Worm (Caenorhabditis elegans): ENCODE data around the gene nuo-1.
A peak's percentile ranks its signal among the peaks of the same experiment; 100 is the strongest.

The nuo-1 gene

DNA sequence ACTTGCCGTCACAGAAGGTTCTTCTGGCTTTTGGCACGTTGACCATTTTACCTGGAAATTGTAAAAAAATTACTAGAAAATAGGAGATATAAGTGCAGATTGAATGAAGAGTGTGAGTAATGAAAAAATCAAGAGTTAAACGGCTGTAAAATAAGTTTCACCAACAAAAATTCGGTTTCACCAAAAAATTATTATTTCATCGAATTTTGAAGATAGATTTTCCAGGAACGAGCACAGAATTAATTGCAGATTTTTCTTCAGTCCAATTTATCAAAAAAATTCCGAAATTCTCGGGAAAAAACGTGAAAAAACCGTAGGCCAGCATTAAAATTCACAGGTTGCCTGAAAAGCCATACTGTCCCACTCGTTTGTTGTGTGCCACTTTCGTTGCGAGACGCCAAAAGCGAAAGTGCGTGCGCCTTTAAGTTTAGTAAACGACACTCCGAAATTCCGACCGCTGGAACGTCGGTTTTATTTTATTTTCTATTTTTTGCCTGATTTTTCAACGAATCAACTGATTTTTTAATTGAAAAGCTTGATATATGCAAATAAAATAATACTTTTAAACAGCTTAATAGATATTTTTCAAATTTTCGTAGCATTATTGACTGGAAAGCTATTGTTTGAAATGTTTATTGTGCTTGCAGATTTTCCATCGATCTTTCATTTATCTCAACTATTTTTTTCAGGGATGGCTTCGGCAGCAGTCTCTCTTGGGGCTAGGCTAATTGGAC, at the start of gene nuo-1, which contains the start of gene rpl-36.A:
Gene nuo-1 (plus strand): TSS at position 684 of the 734 bp plus-strand sequence.
Gene rpl-36.A (minus strand): TSS at position 51 of the 734 bp plus-strand sequence.
- TF ChIP-seq dao-5 (tag; optimal IDR thresholded peaks at IDR 0.05) (no peak), him-1 (tag; optimal IDR thresholded peaks at IDR 0.05) (peak; percentile 28), W03F9.2 (tag; optimal IDR thresholded peaks at IDR 0.05) (peak; percentile 87)

DNA sequence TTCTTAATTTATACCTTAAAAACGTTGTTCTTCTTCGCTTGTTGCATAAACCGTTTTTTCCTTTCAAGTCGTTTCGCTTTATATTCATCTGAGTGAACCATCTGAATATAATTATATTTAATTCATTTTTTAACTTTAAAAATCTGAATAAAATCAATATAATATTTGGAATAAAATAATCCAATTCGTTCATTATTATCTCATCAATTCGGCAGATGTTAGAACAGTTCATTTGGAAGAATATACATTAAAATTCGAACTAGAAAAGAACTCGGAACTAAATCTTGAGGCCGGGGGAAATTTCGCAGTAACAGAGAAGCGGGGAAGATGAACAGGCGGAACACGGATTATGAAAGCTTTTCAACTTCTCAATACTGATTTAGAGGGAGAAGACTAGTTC, 48.7 kb upstream of the nuo-1 start, which contains the start of gene F33A8.4:
Gene F33A8.4 (minus strand): TSS at position 101 of the 400 bp plus-strand sequence.
- TF ChIP-seq W03F9.2 (tag; optimal IDR thresholded peaks at IDR 0.05) (no peak), him-1 (tag; optimal IDR thresholded peaks at IDR 0.05) (no peak), dao-5 (tag; optimal IDR thresholded peaks at IDR 0.05) (no peak)

DNA sequence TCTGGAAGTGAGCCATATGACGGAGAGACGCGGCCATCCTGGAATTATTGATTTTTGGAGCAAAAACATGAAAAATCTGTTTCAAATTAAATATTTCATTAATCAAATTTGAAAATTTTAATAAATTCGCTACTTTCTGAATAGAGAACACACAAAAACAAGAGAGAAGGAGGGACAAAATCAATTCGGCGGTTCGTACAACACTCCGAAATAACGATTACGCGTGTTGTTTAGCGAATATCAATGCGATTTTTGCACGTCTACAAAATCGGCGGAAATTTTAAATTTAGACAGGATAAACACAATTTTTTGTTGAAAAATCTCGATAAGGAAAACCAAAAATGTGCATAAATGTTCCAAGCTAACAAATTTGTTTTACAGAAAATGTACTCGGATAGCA, 47.8 kb upstream of the nuo-1 start, which contains the start of the genes sdhd-1 and ilkp-1:
Gene sdhd-1 (minus strand): TSS at position 38 of the 400 bp plus-strand sequence.
Gene ilkp-1 (plus strand): TSS at position 380 of the 400 bp plus-strand sequence.
- no peak for TF ChIP-seq him-1 (tag; optimal IDR thresholded peaks at IDR 0.05)
- TF ChIP-seq dao-5 (tag; optimal IDR thresholded peaks at IDR 0.05), result no peak
- no peak for TF ChIP-seq W03F9.2 (tag; optimal IDR thresholded peaks at IDR 0.05)

ce11 chrII:11050678-11051077, 47.0 kb upstream of the nuo-1 start:
- TF ChIP-seq W03F9.2 (tag; optimal IDR thresholded peaks at IDR 0.05) (peak; percentile 55), him-1 (tag; optimal IDR thresholded peaks at IDR 0.05) (no peak)

- no peak for TF ChIP-seq him-1 (tag; optimal IDR thresholded peaks at IDR 0.05)
- TF ChIP-seq dao-5 (tag; optimal IDR thresholded peaks at IDR 0.05), result no peak
Measured at ce11 chrII:11052526-11052925, 45.1 kb upstream of the nuo-1 start.

- no peak for TF ChIP-seq him-1 (tag; optimal IDR thresholded peaks at IDR 0.05)
- TF ChIP-seq dao-5 (tag; optimal IDR thresholded peaks at IDR 0.05), result no peak
- TF ChIP-seq W03F9.2 (tag; optimal IDR thresholded peaks at IDR 0.05), result no peak
Measured at ce11 chrII:11055223-11055622, 42.4 kb upstream of the nuo-1 start, which contains the start of gene F45E10.2. Gene F45E10.2 (minus strand): TSS chrII:11055323.

ce11 chrII:11057256-11057655, 40.4 kb upstream of the nuo-1 start:
- TF ChIP-seq him-1 (tag; optimal IDR thresholded peaks at IDR 0.05) (no peak), W03F9.2 (tag; optimal IDR thresholded peaks at IDR 0.05) (no peak), dao-5 (tag; optimal IDR thresholded peaks at IDR 0.05) (no peak)

DNA sequence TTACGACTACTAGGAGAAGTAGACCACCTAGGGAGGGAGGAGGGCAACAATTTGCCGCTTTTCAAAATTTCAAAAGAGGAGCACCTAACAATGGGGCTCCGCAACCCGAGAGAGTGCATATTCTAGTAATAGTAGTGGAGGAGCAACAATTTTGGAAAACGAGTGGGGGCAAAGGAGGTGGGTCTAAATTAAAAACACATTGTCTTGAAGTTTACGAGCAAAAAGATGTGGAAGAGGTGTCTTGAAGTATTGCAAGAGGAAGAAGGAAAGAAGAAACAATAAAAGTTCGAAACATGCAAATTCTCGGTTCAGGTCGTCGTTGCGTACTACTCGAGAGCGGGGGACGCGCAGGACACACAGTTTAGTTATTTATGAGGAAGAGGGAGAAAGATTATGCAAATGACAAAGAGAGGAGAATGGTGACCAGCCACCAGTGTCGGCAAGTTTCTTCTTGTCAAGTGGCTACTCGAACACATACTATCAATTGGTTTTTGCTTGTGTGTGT, 33.4 kb upstream of the nuo-1 start:
- TF ChIP-seq W03F9.2 (tag; optimal IDR thresholded peaks at IDR 0.05) (no peak), him-1 (tag; optimal IDR thresholded peaks at IDR 0.05) (no peak)

DNA sequence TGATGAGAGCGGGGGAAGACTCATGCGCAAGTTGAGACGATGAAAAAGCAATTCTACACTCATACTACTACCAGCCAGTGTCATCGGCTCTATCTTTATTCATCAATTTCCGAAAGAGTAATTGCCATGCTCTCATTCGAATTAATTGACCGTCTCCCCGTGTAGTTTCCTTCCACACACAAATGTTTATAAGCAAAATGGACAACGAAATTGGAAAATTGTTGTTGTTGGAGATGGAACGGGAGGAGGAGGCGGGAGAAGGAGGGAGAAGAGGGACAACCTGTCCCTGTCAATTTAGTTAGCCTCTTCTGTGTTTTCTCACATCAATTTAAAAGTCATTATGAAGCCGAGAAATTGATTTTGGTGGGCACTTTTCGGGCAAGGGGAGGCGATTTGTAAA, 25.1 kb upstream of the nuo-1 start:
- TF ChIP-seq him-1 (tag; optimal IDR thresholded peaks at IDR 0.05), result no peak
- no peak for TF ChIP-seq dao-5 (tag; optimal IDR thresholded peaks at IDR 0.05)
- no peak for TF ChIP-seq W03F9.2 (tag; optimal IDR thresholded peaks at IDR 0.05)

- no peak for TF ChIP-seq him-1 (tag; optimal IDR thresholded peaks at IDR 0.05)
- TF ChIP-seq W03F9.2 (tag; optimal IDR thresholded peaks at IDR 0.05), result no peak
- no peak for TF ChIP-seq dao-5 (tag; optimal IDR thresholded peaks at IDR 0.05)
Measured at ce11 chrII:11076550-11076949, 21.1 kb upstream of the nuo-1 start.

DNA sequence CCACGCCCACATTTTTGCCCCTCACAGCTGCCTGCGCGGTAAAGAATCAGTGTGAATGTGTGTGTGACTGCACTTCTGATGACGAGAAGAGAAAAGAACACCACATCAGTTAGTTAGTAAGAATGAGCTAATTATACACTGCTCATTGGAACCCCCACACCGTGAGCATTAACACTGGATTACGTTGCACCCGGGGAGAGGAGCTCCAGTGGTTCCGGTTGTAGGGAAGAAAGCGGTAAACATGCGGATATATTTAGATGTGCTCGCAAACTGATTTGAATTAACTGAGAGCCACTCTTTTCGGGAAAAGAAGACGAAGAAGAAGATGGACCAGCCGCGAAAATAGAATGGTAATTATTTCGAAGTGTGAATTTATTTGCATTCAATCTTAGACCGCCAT, 10.9 kb upstream of the nuo-1 start:
- TF ChIP-seq dao-5 (tag; optimal IDR thresholded peaks at IDR 0.05) (no peak), W03F9.2 (tag; optimal IDR thresholded peaks at IDR 0.05) (no peak), him-1 (tag; optimal IDR thresholded peaks at IDR 0.05) (no peak)

ce11 chrII:11088137-11088536, 9.5 kb upstream of the nuo-1 start:
- no peak for TF ChIP-seq him-1 (tag; optimal IDR thresholded peaks at IDR 0.05)
- no peak for TF ChIP-seq W03F9.2 (tag; optimal IDR thresholded peaks at IDR 0.05)
- no peak for TF ChIP-seq dao-5 (tag; optimal IDR thresholded peaks at IDR 0.05)

- TF ChIP-seq W03F9.2 (tag; optimal IDR thresholded peaks at IDR 0.05) (no peak), him-1 (tag; optimal IDR thresholded peaks at IDR 0.05) (no peak), dao-5 (tag; optimal IDR thresholded peaks at IDR 0.05) (no peak)
Measured at ce11 chrII:11089356-11089755, 8.3 kb upstream of the nuo-1 start, which contains the start of gene unc-53. Gene unc-53 (minus strand): TSS chrII:11089456.

ce11 chrII:11091577-11091976, 6.1 kb upstream of the nuo-1 start:
- TF ChIP-seq dao-5 (tag; optimal IDR thresholded peaks at IDR 0.05) (no peak), him-1 (tag; optimal IDR thresholded peaks at IDR 0.05) (no peak), W03F9.2 (tag; optimal IDR thresholded peaks at IDR 0.05) (no peak)

Measured in whole organism, L4/young adult.